Fruit fly (Drosophila melanogaster) whole organism, embryonic: ENCODE results near the gene bumpel.

Source experiments
- Adf1 ChIP-seq: fragments of 200-800 bp; sonication (Bioruptor generic); IDR thresholded peaks from 2 replicates; pipeline ENCODE4 v1.3.6; 2022; ENCODE audit warnings: missing biosample characterization, missing genetic modification characterization
- CG11456 ChIP-seq: fragments of 200-800 bp; sonication (Bioruptor generic); IDR thresholded peaks from 3 replicates; pipeline ENCODE4 v1.3.6; 2022; ENCODE audit warnings: missing biosample characterization, missing genetic modification characterization
- CG12299 ChIP-seq: fragments of 200-800 bp; sonication (Bioruptor generic); optimal IDR thresholded peaks from 2 replicates; lab custom pipeline; 2018; ENCODE audit warnings: missing biosample characterization, mild to moderate bottlenecking, missing genetic modification characterization
- CG1233 ChIP-seq: fragments of 200-800 bp; sonication (Bioruptor generic); optimal IDR thresholded peaks from 4 replicates; lab custom pipeline; 2018; ENCODE audit warnings: missing biosample characterization, mild to moderate bottlenecking, missing genetic modification characterization
- CG12769 ChIP-seq: fragments of 200-800 bp; sonication (Bioruptor generic); optimal IDR thresholded peaks from 2 replicates; lab custom pipeline; 2019; ENCODE audit warnings: missing biosample characterization, mild to moderate bottlenecking, missing genetic modification characterization, moderate library complexity
- CG14710 ChIP-seq: fragments of 200-800 bp; sonication (Bioruptor generic); optimal IDR thresholded peaks from 3 replicates; lab custom pipeline; 2019; ENCODE audit warnings: missing biosample characterization, mild to moderate bottlenecking, missing genetic modification characterization, moderate library complexity
- CG16813 ChIP-seq: fragments of 200-800 bp; sonication (Bioruptor generic); IDR thresholded peaks from 3 replicates; pipeline ENCODE4 v1.3.6; 2022; ENCODE audit warnings: missing biosample characterization, missing genetic modification characterization; ENCODE audit not compliant: partially characterized antibody
- CG18011 ChIP-seq: fragments of 200-800 bp; sonication (Bioruptor generic); optimal IDR thresholded peaks from 2 replicates; lab custom pipeline; 2017; ENCODE audit warnings: missing biosample characterization, missing genetic modification characterization, mild to moderate bottlenecking, moderate library complexity, missing genotype
- CG18262 ChIP-seq: fragments of 200-800 bp; optimal IDR thresholded peaks from 3 replicates; lab custom pipeline; 2019; ENCODE audit warnings: missing biosample characterization, mild to moderate bottlenecking, missing genetic modification characterization, moderate library complexity
- CG2199 ChIP-seq: fragments of 200-800 bp; sonication (Bioruptor generic); IDR thresholded peaks from 3 replicates; pipeline ENCODE4 v1.3.6; 2022; ENCODE audit warnings: missing biosample characterization, missing genetic modification characterization
- CG2875 ChIP-seq: fragments of 200-800 bp; sonication (Bioruptor generic); optimal IDR thresholded peaks from 2 replicates; lab custom pipeline; 2017; ENCODE audit warnings: missing biosample characterization, mild to moderate bottlenecking, missing genetic modification characterization, missing genetic modification reagents
- CG34224 ChIP-seq: fragments of 200-800 bp; sonication (Bioruptor generic); IDR thresholded peaks from 3 replicates; pipeline ENCODE4 v1.3.6; 2022; ENCODE audit warnings: missing biosample characterization, missing genetic modification characterization; ENCODE audit not compliant: partially characterized antibody
- CG8089 ChIP-seq: fragments of 200-800 bp; sonication (Bioruptor generic); optimal IDR thresholded peaks from 3 replicates; lab custom pipeline; 2016; ENCODE audit warnings: missing biosample characterization, missing genetic modification characterization
- CG8944 ChIP-seq: fragments of 200-800 bp; sonication (Bioruptor generic); optimal IDR thresholded peaks from 3 replicates; lab custom pipeline; 2016; ENCODE audit warnings: missing biosample characterization, missing genetic modification characterization
- CG9817 ChIP-seq: fragments of 200-800 bp; sonication (Bioruptor generic); optimal IDR thresholded peaks from 2 replicates; lab custom pipeline; 2018; ENCODE audit warnings: missing biosample characterization, mild to moderate bottlenecking, missing genetic modification characterization, moderate library complexity
- CkIIα-i1 ChIP-seq: fragments of 200-800 bp; sonication (Bioruptor generic); IDR thresholded peaks from 2 replicates; pipeline ENCODE4 v1.3.6; 2022; ENCODE audit warnings: missing biosample characterization, missing genetic modification characterization
- CrebB ChIP-seq: fragments of 200-800 bp; sonication (Bioruptor generic); optimal IDR thresholded peaks from 3 replicates; lab custom pipeline; 2018; ENCODE audit warnings: missing biosample characterization, mild to moderate bottlenecking, missing genetic modification characterization
- Dbx ChIP-seq: fragments of 200-800 bp; sonication (Bioruptor generic); IDR thresholded peaks from 3 replicates; pipeline ENCODE4 v1.3.6; 2022; ENCODE audit warnings: missing biosample characterization, missing genetic modification characterization
- Dip2 ChIP-seq: fragments of 200-800 bp; sonication (Bioruptor generic); IDR thresholded peaks from 2 replicates; pipeline ENCODE4 v1.3.6; 2022; ENCODE audit warnings: missing biosample characterization, missing genetic modification characterization
- Doc2 ChIP-seq: fragments of 200-800 bp; sonication (Bioruptor generic); IDR thresholded peaks from 2 replicates; pipeline ENCODE4 v1.3.6; 2022; ENCODE audit warnings: missing biosample characterization, missing genetic modification characterization
- Ets97D ChIP-seq: fragments of 200-800 bp; sonication (Bioruptor generic); optimal IDR thresholded peaks from 3 replicates; lab custom pipeline; 2016; ENCODE audit warnings: missing biosample characterization, missing genetic modification characterization
- Hand ChIP-seq: fragments of 200-800 bp; sonication (Bioruptor generic); optimal IDR thresholded peaks from 2 replicates; lab custom pipeline; 2017; ENCODE audit warnings: mild to moderate bottlenecking, missing biosample characterization, missing genetic modification reagents, missing genetic modification characterization
- Mrtf ChIP-seq: fragments of 200-800 bp; sonication (Bioruptor generic); IDR thresholded peaks from 3 replicates; pipeline ENCODE4 v1.3.6; 2022; ENCODE audit warnings: missing biosample characterization, missing genetic modification characterization
- Nf-YB ChIP-seq: fragments of 200-800 bp; sonication (Bioruptor generic); optimal IDR thresholded peaks from 3 replicates; lab custom pipeline; 2019; ENCODE audit warnings: missing biosample characterization, mild to moderate bottlenecking, missing genetic modification characterization, moderate library complexity
- PHDP ChIP-seq: fragments of 200-800 bp; sonication (Bioruptor generic); optimal IDR thresholded peaks from 3 replicates; lab custom pipeline; 2018; ENCODE audit warnings: missing biosample characterization, mild to moderate bottlenecking, missing genetic modification characterization, moderate library complexity
- Poxn ChIP-seq: fragments of 200-800 bp; sonication (Bioruptor generic); IDR thresholded peaks from 2 replicates; pipeline ENCODE4 v1.3.6; 2022; ENCODE audit warnings: missing biosample characterization, missing genetic modification characterization
- Scr ChIP-seq: fragments of 200-800 bp; sonication (Bioruptor generic); IDR thresholded peaks from 2 replicates; pipeline ENCODE4 v1.3.6; 2022; ENCODE audit warnings: missing biosample characterization, missing genetic modification characterization; ENCODE audit not compliant: partially characterized antibody
- Sin3A ChIP-seq: fragments of >200 bp; optimal IDR thresholded peaks from 2 replicates; lab custom pipeline; 2018
- Sox102F ChIP-seq: fragments of 200-800 bp; sonication (Bioruptor generic); optimal IDR thresholded peaks from 2 replicates; lab custom pipeline; 2018; ENCODE audit warnings: missing biosample characterization, mild to moderate bottlenecking, missing genetic modification characterization, moderate library complexity
- YL-1 ChIP-seq: fragments of 200-800 bp; sonication (Bioruptor generic); optimal IDR thresholded peaks from 3 replicates; lab custom pipeline; 2017; ENCODE audit warnings: missing biosample characterization, mild to moderate bottlenecking, missing genetic modification characterization
- abd-A ChIP-seq: fragments of 200-800 bp; sonication (Bioruptor generic); optimal IDR thresholded peaks from 3 replicates; lab custom pipeline; 2019; ENCODE audit warnings: missing biosample characterization, mild to moderate bottlenecking, missing genetic modification characterization, moderate library complexity
- az2 ChIP-seq: fragments of 200-800 bp; sonication (Bioruptor generic); optimal IDR thresholded peaks from 3 replicates; lab custom pipeline; 2016; ENCODE audit warnings: missing biosample characterization, missing genetic modification characterization
- bbx ChIP-seq: fragments of 200-800 bp; sonication (Bioruptor generic); IDR thresholded peaks from 2 replicates; pipeline ENCODE4 v1.3.6; 2022; ENCODE audit warnings: missing biosample characterization, missing genetic modification characterization; ENCODE audit not compliant: partially characterized antibody
- bigmax ChIP-seq: fragments of 200-800 bp; sonication (Bioruptor generic); optimal IDR thresholded peaks from 2 replicates; lab custom pipeline; 2018; ENCODE audit warnings: missing biosample characterization, mild to moderate bottlenecking, missing genetic modification characterization
- chif ChIP-seq, 2 experiments: fragments of 200-800 bp; sonication (Bioruptor generic); optimal IDR thresholded peaks; 3 replicates each; lab custom pipeline; 2016; ENCODE audit warnings: missing biosample characterization in 2 of 2, missing genetic modification characterization in 2 of 2
- corto ChIP-seq: fragments of 200-800 bp; sonication (Bioruptor generic); optimal IDR thresholded peaks from 2 replicates; lab custom pipeline; 2016; ENCODE audit warnings: missing biosample characterization, mild to moderate bottlenecking, missing genetic modification characterization, moderate library complexity
- dpn ChIP-seq, 2 experiments: fragments of 200-800 bp; sonication (Bioruptor generic); optimal IDR thresholded peaks; 3 replicates each; lab custom pipeline; 2016; ENCODE audit warnings: missing biosample characterization in 2 of 2, missing genetic modification characterization in 2 of 2
- eyg ChIP-seq: fragments of 200-800 bp; sonication (Bioruptor generic); optimal IDR thresholded peaks from 3 replicates; lab custom pipeline; 2016; ENCODE audit warnings: missing biosample characterization, missing genetic modification characterization
- gcm ChIP-seq: fragments of 200-800 bp; sonication (Bioruptor generic); optimal IDR thresholded peaks from 2 replicates; lab custom pipeline; 2019; ENCODE audit warnings: missing biosample characterization, mild to moderate bottlenecking, missing genetic modification characterization, moderate library complexity
- hkb ChIP-seq, 2 experiments: fragments of 200-800 bp in 1 of 2; fragments of >200 bp in 1 of 2; sonication (Bioruptor generic) in 1 of 2; IDR thresholded peaks in 1 of 2; optimal IDR thresholded peaks in 1 of 2; 2 replicates each; pipeline versions ENCODE4 v1.3.6 to Lab custom; 2017 to 2022; ENCODE audit warnings: missing biosample characterization in 1 of 2, missing genetic modification characterization in 1 of 2
- lmd ChIP-seq: fragments of 200-800 bp; sonication (Bioruptor generic); IDR thresholded peaks from 2 replicates; pipeline ENCODE4 v1.3.6; 2022; ENCODE audit warnings: missing biosample characterization, missing genetic modification characterization
- mam ChIP-seq: fragments of 200-800 bp; sonication (Bioruptor generic); optimal IDR thresholded peaks from 3 replicates; lab custom pipeline; 2016; ENCODE audit warnings: missing biosample characterization, missing genetic modification characterization
- mld ChIP-seq: fragments of 200-800 bp; sonication (Bioruptor generic); IDR thresholded peaks from 3 replicates; pipeline ENCODE4 v1.3.6; 2022; ENCODE audit warnings: missing biosample characterization, missing genetic modification characterization; ENCODE audit not compliant: partially characterized antibody
- pros ChIP-seq: fragments of 200-800 bp; sonication (Bioruptor generic); optimal IDR thresholded peaks from 3 replicates; lab custom pipeline; 2019; ENCODE audit warnings: missing biosample characterization, mild to moderate bottlenecking, missing genetic modification characterization, moderate library complexity
- pum ChIP-seq: fragments of 200-800 bp; sonication (Bioruptor generic); optimal IDR thresholded peaks from 2 replicates; lab custom pipeline; 2016; ENCODE audit warnings: missing biosample characterization, missing genetic modification characterization
- sens ChIP-seq: fragments of 200-800 bp; sonication (Bioruptor generic); peaks from one replicate; lab custom pipeline; 2016; ENCODE audit warnings: missing biosample characterization, missing genetic modification characterization
- sens-2 ChIP-seq: fragments of 200-800 bp; sonication (Bioruptor generic); IDR thresholded peaks from 2 replicates; pipeline ENCODE4 v1.3.6; 2022; ENCODE audit warnings: missing biosample characterization, missing genetic modification characterization
- sisA ChIP-seq: fragments of 200-800 bp; sonication (Bioruptor generic); IDR thresholded peaks from 2 replicates; pipeline ENCODE4 v1.3.6; 2022; ENCODE audit warnings: missing biosample characterization, missing genetic modification characterization
- zen ChIP-seq: fragments of 200-800 bp; sonication (Bioruptor generic); optimal IDR thresholded peaks from 3 replicates; lab custom pipeline; 2018; ENCODE audit warnings: missing biosample characterization, mild to moderate bottlenecking, missing genetic modification characterization, moderate library complexity

Gene bumpel

DNA sequence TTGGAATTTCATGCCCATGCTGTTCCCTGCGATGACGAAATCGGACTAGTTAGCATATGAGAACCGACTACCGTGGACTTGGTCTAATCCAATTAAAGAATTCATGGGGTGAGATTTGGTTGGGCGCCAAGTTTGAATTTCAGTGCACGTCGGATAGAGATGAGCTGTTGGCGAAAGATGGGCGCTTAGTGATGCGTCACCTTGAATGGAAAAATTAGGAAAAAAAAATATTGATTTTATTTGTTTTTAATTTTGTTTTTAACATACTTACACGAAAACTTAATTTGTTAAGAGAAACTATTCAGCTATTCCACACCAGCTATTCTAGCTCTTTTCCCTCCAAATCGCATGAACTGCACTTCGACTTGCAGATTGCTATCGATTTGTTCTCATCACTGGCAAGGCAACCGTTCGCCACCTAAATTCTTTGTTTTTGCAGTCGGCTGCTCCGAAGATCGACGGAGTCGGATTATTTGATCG is 3.2 kb upstream of the bumpel start, which contains the start of the genes ninaG and Sptz (continued):
- TF ChIP-seq CG2199 (peak; percentile 95; the same call in 2 of the 3 replicates), CG8089 (GFP tag; lab: Kevin White, UChicago) (peak; percentile 90), CG18262 (tag; lab: Kevin White, UChicago) (peak; percentile 89), CG2875 (peak; percentile 74), CG9817 (tag; lab: Kevin White, UChicago) (peak; percentile 93), CG14710 (tag; lab: Kevin White, UChicago) (peak; percentile 93), Dip2 (peak; percentile 43; the same call in 1 of the 2 replicates), hkb (optimal IDR thresholded peaks at IDR 0.05; lab: Kevin White, UChicago) (peak; percentile 51), hkb (GFP tag; IDR thresholded peaks at IDR 0.05; lab: Robert Waterston, UW) (peak; percentile 94), Scr (GFP tag; lab: Robert Waterston, UW) (peak; percentile 64), gcm (GFP tag; lab: Kevin White, UChicago) (peak; percentile 81), Poxn (peak; percentile 70; the same call in 1 of the 2 replicates), Mrtf (peak; percentile 90), lmd (GFP tag; lab: Robert Waterston, UW) (peak; percentile 97), Hand (GFP tag; lab: Kevin White, UChicago) (peak; percentile 59), sisA (GFP tag; lab: Robert Waterston, UW) (peak; percentile 96), CG11456 (GFP tag; lab: Robert Waterston, UW) (peak; percentile 95), Sox102F (peak; percentile 92), CrebB (tag; lab: Kevin White, UChicago) (peak; percentile 77), Doc2 (GFP tag; lab: Robert Waterston, UW) (peak; percentile 84), bbx (GFP tag; lab: Robert Waterston, UW) (no peak), CkIIα-i1 (peak; percentile 74), chif (GFP tag; optimal IDR thresholded peaks at IDR 0.05; lab: Kevin White, UChicago) (peak; percentile 95 to 96), pros (GFP tag; lab: Kevin White, UChicago) (no peak), eyg (GFP tag; lab: Kevin White, UChicago) (peak; percentile 83), zen (peak; percentile 94), CG12299 (tag; lab: Kevin White, UChicago) (peak; percentile 80), sens-2 (peak; percentile 85), CG8944 (peak; percentile 96), Adf1 (GFP tag; lab: Robert Waterston, UW) (peak; percentile 81), mld (GFP tag; lab: Robert Waterston, UW) (no peak), sens (peak; percentile 99), CG34224 (peak; percentile 7; the same call in 1 of the 3 replicates), Sin3A (lab: Kevin White, UChicago) (peak; percentile 83), bigmax (GFP tag; lab: Kevin White, UChicago) (peak; percentile 18), corto (GFP tag; lab: Kevin White, UChicago) (no peak), CG16813 (GFP tag; lab: Robert Waterston, UW) (peak; percentile 55; the same call in 2 of the 3 replicates), Nf-YB (GFP tag; lab: Kevin White, UChicago) (peak; percentile 65), CG12769 (tag; lab: Kevin White, UChicago) (no peak), az2 (GFP tag; lab: Kevin White, UChicago) (peak; percentile 96), CG1233 (GFP tag; lab: Kevin White, UChicago) (peak; percentile 85), Ets97D (peak; percentile 90), abd-A (tag; lab: Kevin White, UChicago) (no peak), YL-1 (peak; percentile 66), PHDP (tag; lab: Kevin White, UChicago) (no peak), CG18011 (GFP tag; lab: Kevin White, UChicago) (peak; percentile 78), mam (GFP tag; lab: Kevin White, UChicago) (peak; percentile 98), Dbx (peak; percentile 96), dpn (GFP tag; optimal IDR thresholded peaks at IDR 0.05; lab: Kevin White, UChicago) (peak; percentile 96 to 97), pum (GFP tag; lab: Kevin White, UChicago) (peak; percentile 96)
